Fruit fly (Drosophila melanogaster): ENCODE data around the gene Art2.

- no peak for TF ChIP-seq Myc (optimal IDR thresholded peaks at IDR 0.05)
- TF ChIP-seq ttk (optimal IDR thresholded peaks at IDR 0.05) = no peak
- TF ChIP-seq psq (optimal IDR thresholded peaks at IDR 0.05) = no peak
- no peak for TF ChIP-seq insv (optimal IDR thresholded peaks at IDR 0.05)
- no peak for TF ChIP-seq Sin3A (optimal IDR thresholded peaks at IDR 0.05)
- no peak for TF ChIP-seq h (optimal IDR thresholded peaks at IDR 0.05)
Observed at dm6 chr2L:4254945-4255344, 26.2 kb downstream of the Art2 start.

Measured in Kc167 (cell line).